Worm (Caenorhabditis elegans): Measurements from ENCODE around the gene ZC449.8.

ce11 chrX:4969228-4969627 lies 46.6 kb upstream of the ZC449.8 start, which contains the start of gene M03F4.6:
- TF ChIP-seq nhr-11 (tag; optimal IDR thresholded peaks at IDR 0.05) (no peak), lin-15B (tag; optimal IDR thresholded peaks at IDR 0.05) (no peak), nhr-76 (tag; optimal IDR thresholded peaks at IDR 0.05) (no peak), dmd-9 (GFP tag; IDR thresholded peaks at IDR 0.05) (no peak), nhr-28 (tag; optimal IDR thresholded peaks at IDR 0.05) (no peak)
